Worm (Caenorhabditis elegans) whole organism, L2 larva: ENCODE results near the gene rbr-2.

ENCODE experiments used
- F13H6.1 ChIP-seq: sonication (generic microtip); optimal IDR thresholded peaks from 2 replicates; lab custom pipeline; 2016; ENCODE audit warnings: missing genetic modification characterization, missing compliant biosample characterization
- R02D3.7 ChIP-seq: fragments of 150-350 bp; optimal IDR thresholded peaks from 2 replicates; lab custom pipeline; 2014; ENCODE audit warnings: missing biosample characterization, missing genetic modification characterization
- ZK546.5 ChIP-seq: sonication (generic microtip); optimal IDR thresholded peaks from 2 replicates; lab custom pipeline; 2017; ENCODE audit warnings: missing biosample characterization, missing genetic modification characterization
- alr-1 ChIP-seq: fragments of 150-350 bp; optimal IDR thresholded peaks from 2 replicates; lab custom pipeline; 2014; ENCODE audit warnings: missing biosample characterization, missing genetic modification characterization
- aly-2 ChIP-seq: fragments of 150-350 bp; optimal IDR thresholded peaks from 2 replicates; lab custom pipeline; 2014; ENCODE audit warnings: missing biosample characterization, missing genetic modification characterization
- ama-1 ChIP-seq: fragments of 150-350 bp; optimal IDR thresholded peaks from 2 replicates; lab custom pipeline; 2018; ENCODE audit warnings: inconsistent platforms
- blmp-1 ChIP-seq: sonication (generic microtip); optimal IDR thresholded peaks from 2 replicates; lab custom pipeline; 2017; ENCODE audit warnings: missing genetic modification characterization, mild to moderate bottlenecking, missing compliant biosample characterization, antibody characterized with exemption, moderate library complexity; ENCODE audit not compliant: insufficient read depth
- ceh-16 ChIP-seq: fragments of 150-350 bp; optimal IDR thresholded peaks from 2 replicates; lab custom pipeline; 2014; ENCODE audit warnings: missing biosample characterization, missing genetic modification characterization
- ceh-82 ChIP-seq: fragments of 150-350 bp; optimal IDR thresholded peaks from 2 replicates; lab custom pipeline; 2014; ENCODE audit warnings: missing biosample characterization, missing genetic modification characterization
- dmd-4 ChIP-seq: sonication (generic microtip); optimal IDR thresholded peaks from 2 replicates; lab custom pipeline; 2017; ENCODE audit warnings: missing biosample characterization, missing genetic modification characterization
- egl-27 ChIP-seq: sonication (generic microtip); optimal IDR thresholded peaks from 3 replicates; lab custom pipeline; 2017; ENCODE audit warnings: missing biosample characterization, missing genetic modification reagents, missing genetic modification characterization
- elt-1 ChIP-seq: fragments of 150-350 bp; optimal IDR thresholded peaks from 2 replicates; lab custom pipeline; 2014; ENCODE audit warnings: missing biosample characterization, missing genetic modification characterization
- elt-3 ChIP-seq: sonication (generic microtip); optimal IDR thresholded peaks from 2 replicates; lab custom pipeline; 2017; ENCODE audit warnings: missing biosample characterization, missing genetic modification characterization
- fos-1 ChIP-seq: fragments of 150-350 bp; optimal IDR thresholded peaks from 2 replicates; lab custom pipeline; 2014; ENCODE audit warnings: missing biosample characterization, missing genetic modification characterization
- gmeb-1 ChIP-seq: fragments of 150-350 bp; optimal IDR thresholded peaks from 2 replicates; lab custom pipeline; 2014; ENCODE audit warnings: missing biosample characterization, missing genetic modification characterization
- lin-13 ChIP-seq: fragments of 150-350 bp; optimal IDR thresholded peaks from 2 replicates; lab custom pipeline; 2014; ENCODE audit warnings: missing biosample characterization, missing genetic modification reagents, missing genetic modification characterization
- lin-39 ChIP-seq: fragments of 150-350 bp; optimal IDR thresholded peaks from 2 replicates; lab custom pipeline; 2014; ENCODE audit warnings: missing biosample characterization, missing genetic modification reagents, missing genetic modification characterization
- lsy-2 ChIP-seq, 2 experiments: fragments of 150-350 bp in 1 of 2; sonication (generic microtip) in 1 of 2; optimal IDR thresholded peaks; 2 replicates each; lab custom pipeline; 2014 to 2017; ENCODE audit warnings: missing biosample characterization in 2 of 2, missing genetic modification characterization in 2 of 2
- mbf-1 ChIP-seq: sonication (generic microtip); optimal IDR thresholded peaks from 2 replicates; lab custom pipeline; 2017; ENCODE audit warnings: missing biosample characterization, missing genetic modification characterization
- mdl-1 ChIP-seq, 2 experiments: fragments of 150-350 bp in 1 of 2; sonication (generic microtip) in 1 of 2; optimal IDR thresholded peaks; 2 replicates each; lab custom pipeline; 2017; ENCODE audit warnings: missing biosample characterization in 2 of 2, missing genetic modification characterization in 2 of 2
- nhr-10 ChIP-seq: sonication (generic microtip); optimal IDR thresholded peaks from 2 replicates; lab custom pipeline; 2017; ENCODE audit warnings: missing biosample characterization, missing genetic modification characterization
- nhr-11 ChIP-seq: fragments of 150-350 bp; optimal IDR thresholded peaks from 2 replicates; lab custom pipeline; 2014; ENCODE audit warnings: missing biosample characterization, missing genetic modification characterization
- nhr-21 ChIP-seq: fragments of 150-350 bp; optimal IDR thresholded peaks from 2 replicates; lab custom pipeline; 2014; ENCODE audit warnings: missing biosample characterization, missing genetic modification characterization
- nhr-23 ChIP-seq: fragments of 150-350 bp; optimal IDR thresholded peaks from 2 replicates; lab custom pipeline; 2014; ENCODE audit warnings: missing biosample characterization, missing genetic modification reagents, missing genetic modification characterization
- nhr-237 ChIP-seq: fragments of 150-350 bp; optimal IDR thresholded peaks from 2 replicates; lab custom pipeline; 2014; ENCODE audit warnings: missing biosample characterization, missing genetic modification characterization
- nhr-25 ChIP-seq: fragments of 150-350 bp; sonication (generic microtip); optimal IDR thresholded peaks from 3 replicates; lab custom pipeline; 2014; ENCODE audit warnings: missing biosample characterization, missing genetic modification characterization
- nhr-6 ChIP-seq: fragments of 150-350 bp; optimal IDR thresholded peaks from 2 replicates; lab custom pipeline; 2014; ENCODE audit warnings: missing biosample characterization, missing genetic modification characterization
- peb-1 ChIP-seq: fragments of 150-350 bp; optimal IDR thresholded peaks from 2 replicates; lab custom pipeline; 2014; ENCODE audit warnings: missing biosample characterization, missing genetic modification characterization
- sem-4 ChIP-seq: fragments of 150-350 bp; optimal IDR thresholded peaks from 2 replicates; lab custom pipeline; 2014; ENCODE audit warnings: missing biosample characterization, missing genetic modification reagents, missing genetic modification characterization
- skn-1 ChIP-seq: sonication (generic microtip); optimal IDR thresholded peaks from 2 replicates; lab custom pipeline; 2017; ENCODE audit warnings: missing biosample characterization, missing genetic modification characterization
- sma-3 ChIP-seq: sonication (generic microtip); optimal IDR thresholded peaks from 2 replicates; lab custom pipeline; 2016; ENCODE audit warnings: missing genetic modification reagents, missing genetic modification characterization, missing compliant biosample characterization
- sma-9 ChIP-seq, 2 experiments: fragments of 150-350 bp in 1 of 2; sonication (generic microtip) in 1 of 2; optimal IDR thresholded peaks; 2 replicates each; lab custom pipeline; 2014 to 2016; ENCODE audit warnings: missing genetic modification characterization in 2 of 2, mild to moderate bottlenecking in 1 of 2, missing biosample characterization in 1 of 2, missing compliant biosample characterization in 1 of 2, missing genetic modification reagents in 1 of 2, moderate library complexity in 1 of 2
- unc-39 ChIP-seq: fragments of 150-350 bp; optimal IDR thresholded peaks from 2 replicates; lab custom pipeline; 2014; ENCODE audit warnings: missing biosample characterization, missing genetic modification characterization
- unc-62 ChIP-seq: fragments of 150-350 bp; optimal IDR thresholded peaks from 2 replicates; lab custom pipeline; 2014; ENCODE audit warnings: missing biosample characterization, missing genetic modification reagents, missing genetic modification characterization
- ztf-11 ChIP-seq: sonication (generic microtip); optimal IDR thresholded peaks from 2 replicates; lab custom pipeline; 2017; ENCODE audit warnings: missing biosample characterization, missing genetic modification characterization
- ztf-4 ChIP-seq: fragments of 150-350 bp; optimal IDR thresholded peaks from 2 replicates; lab custom pipeline; 2014; ENCODE audit warnings: missing biosample characterization, missing genetic modification characterization

The rbr-2 gene

DNA sequence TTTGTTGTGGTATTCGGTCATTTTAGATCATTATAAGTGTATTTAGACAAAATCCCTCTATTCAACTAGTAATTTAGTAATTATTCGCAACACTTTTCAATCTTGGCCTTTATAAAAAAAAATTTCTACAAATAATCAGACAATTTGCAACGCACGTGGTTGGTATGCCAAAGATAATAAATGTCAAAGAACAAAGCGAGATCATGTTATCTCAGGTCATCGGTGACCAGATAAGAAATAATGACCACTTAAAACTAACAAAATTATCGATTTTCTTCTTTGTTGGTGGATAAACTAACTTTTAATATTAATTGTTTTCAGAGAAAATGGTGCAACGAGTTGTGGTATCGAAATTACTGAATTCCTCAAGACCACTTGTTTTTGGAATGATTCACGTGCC lies 38.6 kb upstream of the rbr-2 start, which contains the start of gene F13E9.13:
Gene F13E9.13 (plus strand): TSS at position 317 of the 400 bp plus-strand sequence.
- no peak for TF ChIP-seq ceh-82
- TF ChIP-seq sma-3 = no peak
- no peak for TF ChIP-seq ztf-11
- no peak for TF ChIP-seq dmd-4 (tag; lab: Kevin White, UChicago)
- TF ChIP-seq lin-13 (GFP tag; lab: Kevin White, UChicago) = no peak
- no peak for TF ChIP-seq lin-39
- TF ChIP-seq gmeb-1 (tag; lab: Kevin White, UChicago) = no peak
- peak; percentile 46 for TF ChIP-seq sma-9 (GFP tag; optimal IDR thresholded peaks at IDR 0.05; lab: Kevin White, UChicago)
- no peak for TF ChIP-seq sma-9 (tag; optimal IDR thresholded peaks at IDR 0.05; lab: Kevin White, UChicago)
- no peak for TF ChIP-seq mdl-1 (tag; optimal IDR thresholded peaks at IDR 0.05; lab: Kevin White, UChicago)
- no peak for TF ChIP-seq skn-1
- no peak for TF ChIP-seq ceh-16 (tag; lab: Kevin White, UChicago)
- peak; percentile 24 for TF ChIP-seq fos-1 (tag; lab: Kevin White, UChicago)
- no peak for TF ChIP-seq R02D3.7

ce11 chrIV:10884263-10884662 lies 35.6 kb upstream of the rbr-2 start, which contains the start of gene F13E9.5:
F13E9.5 (minus strand) TSS chrIV:10884363.
- TF ChIP-seq nhr-25 (tag; lab: Kevin White, UChicago) (no peak), blmp-1 (tag; lab: Kevin White, UChicago) (no peak), F13H6.1 (tag; lab: Kevin White, UChicago) (no peak), elt-1 (no peak), nhr-237 (tag; lab: Kevin White, UChicago) (no peak), ZK546.5 (tag; lab: Kevin White, UChicago) (no peak), alr-1 (no peak), lsy-2 (tag; optimal IDR thresholded peaks at IDR 0.05; lab: Kevin White, UChicago) (no peak), unc-62 (GFP tag; lab: Kevin White, UChicago) (no peak), ama-1 (lab: Kevin White, UChicago) (no peak), nhr-23 (tag; lab: Kevin White, UChicago) (no peak), elt-3 (no peak)

ce11 chrIV:10885915-10886314 lies 34.0 kb upstream of the rbr-2 start, which contains the start of gene srlf-11:
srlf-11 (minus strand) TSS chrIV:10886015.
- TF ChIP-seq egl-27 = no peak

DNA sequence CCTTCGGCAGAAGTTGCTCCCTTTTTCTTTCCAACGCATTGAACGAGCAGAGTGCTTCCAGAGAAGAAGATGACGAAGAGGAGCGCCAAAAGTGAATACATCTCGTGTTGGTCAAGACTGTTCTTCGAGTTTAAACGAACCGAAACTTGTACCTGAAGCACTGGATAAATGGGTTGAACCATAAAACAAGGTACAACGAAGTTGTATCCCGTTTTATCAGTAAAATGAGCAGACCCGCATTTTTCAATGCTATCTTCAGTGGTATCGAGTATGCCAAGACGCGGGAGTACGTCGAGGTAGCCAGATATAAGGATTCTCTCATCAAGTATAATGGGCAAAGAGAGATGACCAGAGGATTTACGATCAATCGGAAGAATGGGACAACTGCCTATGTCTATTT lies 32.6 kb upstream of the rbr-2 start, which contains the start of gene F13E9.16:
Gene F13E9.16 (minus strand): TSS at position 101 of the 400 bp plus-strand sequence.
- no peak for TF ChIP-seq egl-27
- TF ChIP-seq ztf-11 = no peak
- no peak for TF ChIP-seq nhr-6 (tag; lab: Kevin White, UChicago)
- no peak for TF ChIP-seq nhr-11
- TF ChIP-seq nhr-237 (tag; lab: Kevin White, UChicago) = no peak
- TF ChIP-seq ZK546.5 (tag; lab: Kevin White, UChicago) = no peak
- TF ChIP-seq unc-39 (tag; lab: Kevin White, UChicago) = no peak
- no peak for TF ChIP-seq sem-4
- TF ChIP-seq mdl-1 (tag; optimal IDR thresholded peaks at IDR 0.05; lab: Kevin White, UChicago) = no peak
- TF ChIP-seq R02D3.7 = no peak
- no peak for TF ChIP-seq nhr-25 (tag; lab: Kevin White, UChicago)
- no peak for TF ChIP-seq dmd-4 (tag; lab: Kevin White, UChicago)
- no peak for TF ChIP-seq nhr-21 (tag; lab: Kevin White, UChicago)
- TF ChIP-seq peb-1 (tag; lab: Kevin White, UChicago) = no peak
- no peak for TF ChIP-seq lin-39
- TF ChIP-seq nhr-23 (tag; lab: Kevin White, UChicago) = no peak

ce11 chrIV:10889820-10890462 lies 29.9 kb upstream of the rbr-2 start, which contains the start of gene F13E9.15:
F13E9.15 (minus strand) TSS chrIV:10889870.
- TF ChIP-seq lin-39 = no peak
- TF ChIP-seq mbf-1 = no peak
- no peak for TF ChIP-seq peb-1 (tag; lab: Kevin White, UChicago)
- TF ChIP-seq lin-13 (GFP tag; lab: Kevin White, UChicago) = no peak
- TF ChIP-seq ztf-4 (tag; lab: Kevin White, UChicago) = no peak
- no peak for TF ChIP-seq nhr-23 (tag; lab: Kevin White, UChicago)
- no peak for TF ChIP-seq dmd-4 (tag; lab: Kevin White, UChicago)
- TF ChIP-seq egl-27 = no peak
- no peak for TF ChIP-seq ama-1 (lab: Kevin White, UChicago)
- TF ChIP-seq nhr-10 (tag; lab: Kevin White, UChicago) = no peak
- TF ChIP-seq nhr-21 (tag; lab: Kevin White, UChicago) = no peak
- TF ChIP-seq ceh-16 (tag; lab: Kevin White, UChicago) = no peak
- no peak for TF ChIP-seq gmeb-1 (tag; lab: Kevin White, UChicago)
- TF ChIP-seq nhr-11 = no peak
- TF ChIP-seq aly-2 (tag; lab: Kevin White, UChicago) = no peak
- no peak for TF ChIP-seq ZK546.5 (tag; lab: Kevin White, UChicago)
